Fruit fly (Drosophila melanogaster): ENCODE measurements around the gene per.

DNA sequence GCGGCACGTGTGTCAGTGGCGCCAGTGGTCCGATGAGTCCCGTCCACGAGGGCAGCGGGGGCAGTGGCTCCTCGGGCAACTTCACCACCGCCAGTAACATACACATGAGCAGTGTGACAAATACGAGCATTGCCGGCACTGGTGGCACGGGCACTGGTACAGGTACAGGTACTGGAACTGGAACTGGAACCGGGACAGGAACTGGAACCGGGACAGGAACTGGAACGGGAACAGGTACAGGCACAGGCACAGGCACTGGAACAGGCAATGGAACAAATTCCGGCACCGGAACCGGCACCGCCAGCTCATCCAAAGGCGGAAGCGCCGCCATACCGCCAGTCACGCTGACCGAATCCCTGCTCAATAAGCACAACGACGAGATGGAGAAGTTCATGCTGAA, 5.0 kb downstream of the per start:
- TF ChIP-seq sd (tag; optimal IDR thresholded peaks at IDR 0.05) (no peak), Oaz (GFP tag; IDR thresholded peaks at IDR 0.05) (no peak), wek (GFP tag; optimal IDR thresholded peaks at IDR 0.05) (no peak), pzg (GFP tag; optimal IDR thresholded peaks at IDR 0.05) (no peak), CG33213 (GFP tag; optimal IDR thresholded peaks at IDR 0.05) (no peak), CG8089 (GFP tag; optimal IDR thresholded peaks at IDR 0.05) (no peak), kah (GFP tag; optimal IDR thresholded peaks at IDR 0.05) (no peak), da (GFP tag; optimal IDR thresholded peaks at IDR 0.05) (no peak), CG6791 (GFP tag; IDR thresholded peaks at IDR 0.05; ENCODE audit: partially characterized antibody) (no peak), CG31388 (GFP tag; optimal IDR thresholded peaks at IDR 0.05) (no peak)

Data from whole organism, embryonic.